Worm (Caenorhabditis elegans): Measurements from ENCODE around the gene btb-19.

The btb-19 gene

DNA sequence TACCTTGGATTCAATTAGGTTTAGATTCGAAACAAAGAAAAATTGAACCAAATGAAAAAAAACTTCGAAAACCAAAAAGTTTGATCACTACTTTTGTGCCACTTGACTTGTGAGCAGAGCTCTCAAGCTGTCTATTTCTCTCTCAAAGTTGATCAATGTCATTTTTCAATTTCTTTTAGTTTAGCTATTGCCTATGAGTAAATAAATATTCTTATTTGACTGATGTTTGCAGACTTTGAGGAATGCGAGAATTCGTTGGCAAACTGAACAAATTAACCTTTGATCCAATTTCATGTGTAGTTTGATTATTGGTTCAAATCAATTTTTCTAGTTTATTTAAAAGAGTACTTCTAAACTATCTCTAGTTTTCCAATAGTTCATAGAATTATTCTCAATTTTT lies 38.1 kb downstream of the btb-19 start:
- TF ChIP-seq ceh-31 (tag; optimal IDR thresholded peaks at IDR 0.05), result no peak
- no peak for TF ChIP-seq unc-86 (tag; optimal IDR thresholded peaks at IDR 0.05)
- TF ChIP-seq hlh-13 (GFP tag; optimal IDR thresholded peaks at IDR 0.05), result no peak
- no peak for TF ChIP-seq ama-1 (optimal IDR thresholded peaks at IDR 0.05)
- TF ChIP-seq F13H6.1 (tag; optimal IDR thresholded peaks at IDR 0.05), result no peak
- TF ChIP-seq pat-9 (tag; optimal IDR thresholded peaks at IDR 0.05), result no peak
- TF ChIP-seq sox-4 (tag; optimal IDR thresholded peaks at IDR 0.05), result no peak
- TF ChIP-seq tbx-7 (tag; optimal IDR thresholded peaks at IDR 0.05), result no peak
- TF ChIP-seq nhr-232 (tag; optimal IDR thresholded peaks at IDR 0.05), result no peak
- TF ChIP-seq unc-55 (GFP tag; optimal IDR thresholded peaks at IDR 0.05), result no peak
- no peak for TF ChIP-seq ztf-16 (tag; optimal IDR thresholded peaks at IDR 0.05)
- TF ChIP-seq lin-11 (tag; optimal IDR thresholded peaks at IDR 0.05), result no peak
- TF ChIP-seq odd-2 (tag; optimal IDR thresholded peaks at IDR 0.05), result no peak
- TF ChIP-seq ceh-18 (tag; optimal IDR thresholded peaks at IDR 0.05), result no peak

DNA sequence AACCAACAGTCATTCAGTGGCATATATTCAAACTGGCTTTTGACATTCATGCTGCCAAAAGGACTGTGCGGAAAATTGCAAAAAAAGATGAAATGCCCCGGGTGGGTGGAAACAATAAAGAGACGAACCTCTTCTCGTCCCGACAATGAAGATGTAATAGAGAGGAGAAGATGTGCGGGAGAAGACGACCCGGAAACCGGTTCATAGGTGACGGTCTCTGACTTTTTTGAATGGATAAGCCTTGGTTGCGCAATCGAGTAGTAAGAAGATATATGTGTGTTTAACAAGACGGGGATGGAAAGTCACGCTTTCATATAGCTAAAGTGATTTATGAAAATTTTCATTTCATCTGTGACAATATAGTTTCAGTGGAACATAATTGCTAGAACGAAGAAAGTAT lies 41.2 kb downstream of the btb-19 start:
- TF ChIP-seq rnt-1 (tag; optimal IDR thresholded peaks at IDR 0.05) (no peak), gmeb-2 (tag; optimal IDR thresholded peaks at IDR 0.05) (no peak), dve-1 (tag; optimal IDR thresholded peaks at IDR 0.05) (no peak), pha-2 (tag; optimal IDR thresholded peaks at IDR 0.05) (no peak), nfya-1 (tag; optimal IDR thresholded peaks at IDR 0.05) (no peak), dmd-4 (tag; optimal IDR thresholded peaks at IDR 0.05; ENCODE audit: borderline replicate concordance) (no peak), pag-3 (tag; optimal IDR thresholded peaks at IDR 0.05; ENCODE audit: borderline replicate concordance) (no peak), unc-42 (tag; optimal IDR thresholded peaks at IDR 0.05) (no peak), nhr-11 (tag; optimal IDR thresholded peaks at IDR 0.05) (no peak), ceh-6 (GFP tag; optimal IDR thresholded peaks at IDR 0.05) (no peak), lim-6 (tag; optimal IDR thresholded peaks at IDR 0.05) (no peak), hlh-15 (tag; optimal IDR thresholded peaks at IDR 0.05) (no peak), ceh-48 (tag; optimal IDR thresholded peaks at IDR 0.05) (no peak), ceh-9 (tag; optimal IDR thresholded peaks at IDR 0.05) (no peak), che-1 (tag; optimal IDR thresholded peaks at IDR 0.05) (no peak)

DNA sequence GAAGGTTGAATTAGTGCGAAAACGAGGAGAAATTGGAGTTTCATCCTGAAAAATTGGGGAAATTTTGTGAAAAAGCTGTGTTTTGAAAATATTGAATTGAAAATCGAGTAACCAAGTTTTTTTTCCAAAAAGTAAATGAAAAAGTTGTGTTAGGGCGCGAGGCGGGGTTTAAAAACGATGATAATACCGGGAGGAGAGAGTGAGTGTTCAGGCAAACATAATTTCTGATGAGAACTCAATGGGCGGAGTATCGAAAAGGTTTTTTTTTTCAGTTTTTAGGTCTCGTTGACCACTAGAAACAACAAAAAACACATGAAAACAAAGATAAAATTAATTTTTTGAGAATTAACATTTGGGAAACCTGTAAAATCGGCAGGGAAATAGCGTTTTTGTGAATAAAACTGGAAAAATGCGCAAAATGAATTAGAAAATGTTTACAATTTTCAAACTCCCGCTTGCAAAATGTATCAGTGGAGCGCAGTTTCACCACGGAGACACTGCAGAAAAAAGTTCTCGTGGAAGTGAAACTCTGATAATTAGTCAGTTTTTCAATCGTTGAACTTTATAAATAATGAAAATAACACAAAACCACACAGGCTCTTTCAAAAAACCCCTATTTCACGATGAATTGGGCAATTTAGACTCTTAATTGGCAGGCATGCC lies 42.2 kb downstream of the btb-19 start, which contains the start of gene C13B4.1:
C13B4.1 (minus strand) TSS at position 51 of the 663 bp plus-strand sequence.
- TF ChIP-seq fax-1 (tag; optimal IDR thresholded peaks at IDR 0.05) (no peak), C08G9.2 (tag; optimal IDR thresholded peaks at IDR 0.05) (peak; percentile 27), mec-3 (tag; optimal IDR thresholded peaks at IDR 0.05; ENCODE audit: borderline replicate concordance) (no peak), tbx-2 (tag; optimal IDR thresholded peaks at IDR 0.05) (peak; percentile 38), zip-5 (tag; optimal IDR thresholded peaks at IDR 0.05) (peak; percentile 9), ama-1 (optimal IDR thresholded peaks at IDR 0.05) (no peak), ceh-31 (tag; optimal IDR thresholded peaks at IDR 0.05) (peak; percentile 16)

DNA sequence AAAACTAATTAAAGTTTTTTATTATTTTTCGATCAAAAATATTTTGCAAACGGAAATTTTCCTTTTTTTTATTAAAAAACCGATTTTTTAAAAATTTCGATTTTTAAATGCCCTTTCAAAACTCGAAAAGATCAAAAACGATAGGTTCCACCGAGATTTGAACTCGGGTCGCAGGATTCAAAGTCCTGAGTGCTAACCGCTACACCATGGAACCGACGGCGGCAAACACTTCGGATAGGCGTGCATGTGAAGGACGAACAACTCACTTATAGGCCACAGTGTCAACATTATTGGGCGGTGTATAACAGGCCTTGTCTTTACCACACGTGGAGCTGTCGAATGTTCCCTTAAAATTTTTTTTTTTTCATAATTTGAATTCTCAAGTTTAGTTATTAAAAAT lies 47.2 kb downstream of the btb-19 start:
- TF ChIP-seq K09A11.1 (tag; optimal IDR thresholded peaks at IDR 0.05; ENCODE audit: insufficient read depth), result peak; percentile 24
- TF ChIP-seq che-1 (tag; optimal IDR thresholded peaks at IDR 0.05), result peak; percentile 25
- peak; percentile 6 for TF ChIP-seq C38D4.7 (GFP tag; optimal IDR thresholded peaks at IDR 0.05)
- TF ChIP-seq rnt-1 (tag; optimal IDR thresholded peaks at IDR 0.05), result no peak
- TF ChIP-seq hlh-13 (GFP tag; optimal IDR thresholded peaks at IDR 0.05), result no peak
- TF ChIP-seq pha-4 (tag; optimal IDR thresholded peaks at IDR 0.05), result no peak

All from whole organism, late embryonic.